Fruit fly (Drosophila melanogaster) Kc167 (cell line): ENCODE results near the gene CG43092.

ENCODE experiments used
- Myc ChIP-seq: fragments of >200 bp; optimal IDR thresholded peaks from 2 replicates; lab custom pipeline; 2017; ENCODE audit warnings: missing external identifiers
- Sin3A ChIP-seq: fragments of >200 bp; optimal IDR thresholded peaks from 2 replicates; lab custom pipeline; 2018; ENCODE audit warnings: missing external identifiers
- h ChIP-seq: fragments of >200 bp; optimal IDR thresholded peaks from 3 replicates; lab custom pipeline; 2018; ENCODE audit warnings: missing external identifiers
- insv ChIP-seq: fragments of >200 bp; optimal IDR thresholded peaks from 3 replicates; lab custom pipeline; 2018; ENCODE audit warnings: missing external identifiers
- psq ChIP-seq: fragments of >200 bp; optimal IDR thresholded peaks from 2 replicates; lab custom pipeline; 2017; ENCODE audit warnings: missing external identifiers
- ttk ChIP-seq: sonication (Bioruptor generic); optimal IDR thresholded peaks from 2 replicates; lab custom pipeline; 2017; ENCODE audit warnings: missing external identifiers

- TF ChIP-seq psq (no peak), insv (lab: Kevin White, UChicago) (no peak), Sin3A (lab: Kevin White, UChicago) (no peak), Myc (lab: Kevin White, UChicago) (no peak), ttk (lab: Kevin White, UChicago) (no peak), h (lab: Kevin White, UChicago) (no peak)
Observed at dm6 chr3R:22753895-22754774, 15.3 kb downstream of the CG43092 start.
